Fruit fly (Drosophila melanogaster) whole organism, embryonic: ENCODE data around the gene Syx4.

Source experiments
- Antp ChIP-seq: fragments of 200-800 bp; sonication (Bioruptor generic); optimal IDR thresholded peaks from 3 replicates; lab custom pipeline; 2016; ENCODE audit warnings: missing biosample characterization, missing genetic modification characterization
- B-H2 ChIP-seq: fragments of 200-800 bp; sonication (Bioruptor generic); optimal IDR thresholded peaks from 2 replicates; lab custom pipeline; 2018; ENCODE audit warnings: missing biosample characterization, mild to moderate bottlenecking, missing genetic modification characterization
- Bgb ChIP-seq: fragments of 200-800 bp; sonication (Bioruptor generic); IDR thresholded peaks from 2 replicates; pipeline ENCODE4 v1.3.6; 2022; ENCODE audit warnings: missing biosample characterization, missing genetic modification characterization; ENCODE audit not compliant: partially characterized antibody
- Blimp-1 ChIP-seq: fragments of 200-800 bp; sonication (Bioruptor generic); optimal IDR thresholded peaks from 3 replicates; lab custom pipeline; 2018; ENCODE audit warnings: missing biosample characterization, missing genetic modification characterization, mild to moderate bottlenecking, moderate library complexity, missing genetic modification reagents
- CG10462 ChIP-seq: fragments of 200-800 bp; sonication (Bioruptor generic); optimal IDR thresholded peaks from 2 replicates; lab custom pipeline; 2016; ENCODE audit warnings: missing biosample characterization, missing genetic modification characterization
- CG10979 ChIP-seq: fragments of 200-800 bp; sonication (Bioruptor generic); optimal IDR thresholded peaks from 2 replicates; lab custom pipeline; 2018; ENCODE audit warnings: missing biosample characterization, mild to moderate bottlenecking, missing genetic modification characterization, moderate library complexity
- CG11085 ChIP-seq: fragments of 200-800 bp; sonication (Bioruptor generic); IDR thresholded peaks from 2 replicates; pipeline ENCODE4 v1.3.6; 2022; ENCODE audit warnings: missing biosample characterization, missing genetic modification characterization
- CG11560 ChIP-seq: fragments of 200-800 bp; sonication (Bioruptor generic); IDR thresholded peaks from 3 replicates; pipeline ENCODE4 v1.3.6; 2022; ENCODE audit warnings: missing biosample characterization, missing genetic modification characterization
- CG12236 ChIP-seq: fragments of 200-800 bp; sonication (Bioruptor generic); optimal IDR thresholded peaks from 2 replicates; lab custom pipeline; 2016; ENCODE audit warnings: missing biosample characterization, missing genetic modification characterization
- CG13624 ChIP-seq: fragments of 200-800 bp; sonication (Bioruptor generic); optimal IDR thresholded peaks from 2 replicates; lab custom pipeline; 2016; ENCODE audit warnings: missing biosample characterization, missing genetic modification characterization
- CG14710 ChIP-seq: fragments of 200-800 bp; sonication (Bioruptor generic); optimal IDR thresholded peaks from 3 replicates; lab custom pipeline; 2019; ENCODE audit warnings: missing biosample characterization, mild to moderate bottlenecking, missing genetic modification characterization, moderate library complexity
- CG1602 ChIP-seq: fragments of 200-800 bp; sonication (Bioruptor generic); optimal IDR thresholded peaks from 3 replicates; lab custom pipeline; 2016; ENCODE audit warnings: missing biosample characterization, missing genetic modification characterization
- CG1603 ChIP-seq: fragments of 200-800 bp; sonication (Bioruptor generic); optimal IDR thresholded peaks from 2 replicates; lab custom pipeline; 2019; ENCODE audit warnings: missing biosample characterization, mild to moderate bottlenecking, missing genetic modification characterization, moderate library complexity
- CG16863 ChIP-seq: fragments of 200-800 bp; sonication (Bioruptor generic); optimal IDR thresholded peaks from 3 replicates; lab custom pipeline; 2016; ENCODE audit warnings: missing biosample characterization, missing genetic modification characterization
- CG18262 ChIP-seq: fragments of 200-800 bp; optimal IDR thresholded peaks from 3 replicates; lab custom pipeline; 2019; ENCODE audit warnings: missing biosample characterization, mild to moderate bottlenecking, missing genetic modification characterization, moderate library complexity
- CG2875 ChIP-seq: fragments of 200-800 bp; sonication (Bioruptor generic); optimal IDR thresholded peaks from 2 replicates; lab custom pipeline; 2017; ENCODE audit warnings: missing biosample characterization, mild to moderate bottlenecking, missing genetic modification characterization, missing genetic modification reagents
- CG30020 ChIP-seq: fragments of 200-800 bp; optimal IDR thresholded peaks from 2 replicates; lab custom pipeline; 2019; ENCODE audit warnings: missing biosample characterization, mild to moderate bottlenecking, missing genetic modification characterization, moderate library complexity
- CG3065 ChIP-seq: fragments of 200-800 bp; sonication (Bioruptor generic); optimal IDR thresholded peaks from 2 replicates; lab custom pipeline; 2016; ENCODE audit warnings: missing biosample characterization, missing genetic modification characterization
- CG31365 ChIP-seq: fragments of 200-800 bp; sonication (Bioruptor generic); optimal IDR thresholded peaks from 2 replicates; lab custom pipeline; 2018; ENCODE audit warnings: missing biosample characterization, mild to moderate bottlenecking, missing genetic modification characterization
- CG31388 ChIP-seq: fragments of 200-800 bp; sonication (Bioruptor generic); optimal IDR thresholded peaks from 2 replicates; lab custom pipeline; 2016; ENCODE audit warnings: missing biosample characterization, missing genetic modification characterization
- CG7839 ChIP-seq: fragments of 200-800 bp; sonication (Bioruptor generic); optimal IDR thresholded peaks from 3 replicates; lab custom pipeline; 2018; ENCODE audit warnings: missing biosample characterization, mild to moderate bottlenecking, missing genetic modification characterization, moderate library complexity
- CG8089 ChIP-seq: fragments of 200-800 bp; sonication (Bioruptor generic); optimal IDR thresholded peaks from 3 replicates; lab custom pipeline; 2016; ENCODE audit warnings: missing biosample characterization, missing genetic modification characterization
- CG8944 ChIP-seq: fragments of 200-800 bp; sonication (Bioruptor generic); optimal IDR thresholded peaks from 3 replicates; lab custom pipeline; 2016; ENCODE audit warnings: missing biosample characterization, missing genetic modification characterization
- CG9609 ChIP-seq: fragments of 200-800 bp; sonication (Bioruptor generic); optimal IDR thresholded peaks from 3 replicates; lab custom pipeline; 2016; ENCODE audit warnings: missing biosample characterization, missing genetic modification characterization
- Dip3 ChIP-seq: fragments of 200-800 bp; sonication (Bioruptor generic); optimal IDR thresholded peaks from 3 replicates; lab custom pipeline; 2016; ENCODE audit warnings: missing biosample characterization, missing genetic modification characterization
- Drgx ChIP-seq: fragments of 200-800 bp; sonication (Bioruptor generic); IDR thresholded peaks from 2 replicates; pipeline ENCODE4 v1.3.6; 2022; ENCODE audit warnings: missing biosample characterization, missing genetic modification characterization
- Fer1 ChIP-seq: fragments of 200-800 bp; sonication (Bioruptor generic); optimal IDR thresholded peaks from 2 replicates; lab custom pipeline; 2017; ENCODE audit warnings: missing biosample characterization, mild to moderate bottlenecking, missing genetic modification characterization
- HLH4C ChIP-seq: fragments of 200-800 bp; sonication (Bioruptor generic); IDR thresholded peaks from 3 replicates; pipeline ENCODE4 v1.3.6; 2022; ENCODE audit warnings: missing biosample characterization, missing genetic modification characterization; ENCODE audit not compliant: partially characterized antibody
- Hey ChIP-seq: fragments of 200-800 bp; sonication (Bioruptor generic); optimal IDR thresholded peaks from 3 replicates; lab custom pipeline; 2018; ENCODE audit warnings: missing biosample characterization, mild to moderate bottlenecking, missing genetic modification characterization
- NC2α ChIP-seq: fragments of 200-800 bp; sonication (Bioruptor generic); optimal IDR thresholded peaks from 2 replicates; lab custom pipeline; 2016; ENCODE audit warnings: missing biosample characterization, missing genetic modification characterization
- NC2β ChIP-seq: fragments of 200-800 bp; sonication (Bioruptor generic); optimal IDR thresholded peaks from 2 replicates; lab custom pipeline; 2016; ENCODE audit warnings: missing biosample characterization, missing genetic modification characterization
- Poxn ChIP-seq: fragments of 200-800 bp; sonication (Bioruptor generic); IDR thresholded peaks from 2 replicates; pipeline ENCODE4 v1.3.6; 2022; ENCODE audit warnings: missing biosample characterization, missing genetic modification characterization
- Side ChIP-seq: fragments of 200-800 bp; sonication (Bioruptor generic); optimal IDR thresholded peaks from 2 replicates; lab custom pipeline; 2016; ENCODE audit warnings: missing biosample characterization, missing genetic modification characterization
- Sry-δ ChIP-seq: fragments of 200-800 bp; sonication (Bioruptor generic); optimal IDR thresholded peaks from 2 replicates; lab custom pipeline; 2016; ENCODE audit warnings: missing biosample characterization, missing genetic modification characterization
- Vsx1 ChIP-seq: fragments of 200-800 bp; sonication (Bioruptor generic); optimal IDR thresholded peaks from 2 replicates; lab custom pipeline; 2017; ENCODE audit warnings: missing biosample characterization, mild to moderate bottlenecking, missing genetic modification characterization, missing genetic modification reagents
- YL-1 ChIP-seq: fragments of 200-800 bp; sonication (Bioruptor generic); optimal IDR thresholded peaks from 3 replicates; lab custom pipeline; 2017; ENCODE audit warnings: missing biosample characterization, mild to moderate bottlenecking, missing genetic modification characterization
- ab ChIP-seq: fragments of 200-800 bp; sonication (Bioruptor generic); optimal IDR thresholded peaks from 2 replicates; lab custom pipeline; 2016; ENCODE audit warnings: missing biosample characterization, missing genetic modification characterization
- ap ChIP-seq: fragments of 200-800 bp; sonication (Bioruptor generic); IDR thresholded peaks from 2 replicates; pipeline ENCODE4 v1.3.6; 2022; ENCODE audit warnings: missing biosample characterization, missing genetic modification characterization
- ato ChIP-seq: fragments of 200-800 bp; sonication (Bioruptor generic); IDR thresholded peaks from 2 replicates; pipeline ENCODE4 v1.3.6; 2022; ENCODE audit warnings: missing biosample characterization, missing genetic modification characterization; ENCODE audit not compliant: partially characterized antibody
- caup ChIP-seq: fragments of 200-800 bp; sonication (Bioruptor generic); optimal IDR thresholded peaks from 3 replicates; lab custom pipeline; 2017; ENCODE audit warnings: missing biosample characterization, mild to moderate bottlenecking, missing genetic modification characterization, moderate library complexity; ENCODE audit not compliant: severe bottlenecking
- dm ChIP-seq: fragments of 200-800 bp; sonication (Bioruptor generic); optimal IDR thresholded peaks from 3 replicates; lab custom pipeline; 2016; ENCODE audit warnings: missing biosample characterization, missing genetic modification characterization
- ems ChIP-seq: fragments of 200-800 bp; sonication (Bioruptor generic); optimal IDR thresholded peaks from 3 replicates; lab custom pipeline; 2016; ENCODE audit warnings: missing biosample characterization, missing genetic modification characterization
- eyg ChIP-seq: fragments of 200-800 bp; sonication (Bioruptor generic); optimal IDR thresholded peaks from 3 replicates; lab custom pipeline; 2016; ENCODE audit warnings: missing biosample characterization, missing genetic modification characterization
- fd3F ChIP-seq: fragments of 200-800 bp; sonication (Bioruptor generic); optimal IDR thresholded peaks from 2 replicates; lab custom pipeline; 2018; ENCODE audit warnings: missing biosample characterization, mild to moderate bottlenecking, missing genetic modification characterization, moderate library complexity
- gsb ChIP-seq: fragments of 200-800 bp; sonication (Bioruptor generic); IDR thresholded peaks from 2 replicates; pipeline ENCODE4 v1.3.6; 2022; ENCODE audit warnings: missing biosample characterization, missing genetic modification characterization
- nerfin-2 ChIP-seq: fragments of 200-800 bp; sonication (Bioruptor generic); IDR thresholded peaks from 2 replicates; pipeline ENCODE4 v1.3.6; 2022; ENCODE audit warnings: missing biosample characterization, missing genetic modification characterization; ENCODE audit not compliant: partially characterized antibody
- otp ChIP-seq: fragments of 200-800 bp; sonication (Bioruptor generic); IDR thresholded peaks from 3 replicates; pipeline ENCODE4, ENCODE4 v1.3.6; 2022; ENCODE audit warnings: missing biosample characterization, missing genetic modification characterization
- slp2 ChIP-seq: fragments of 200-800 bp; sonication (Bioruptor generic); optimal IDR thresholded peaks from 2 replicates; lab custom pipeline; 2016; ENCODE audit warnings: missing biosample characterization, missing genetic modification characterization
- ssp ChIP-seq: fragments of 200-800 bp; sonication (Bioruptor generic); IDR thresholded peaks from 2 replicates; pipeline ENCODE4 v1.3.6; 2022; ENCODE audit warnings: missing biosample characterization, missing genetic modification characterization
- stwl ChIP-seq: fragments of 200-800 bp; sonication (Bioruptor generic); optimal IDR thresholded peaks from 3 replicates; lab custom pipeline; 2018; ENCODE audit warnings: missing biosample characterization, mild to moderate bottlenecking, missing genetic modification characterization, moderate library complexity
- toy ChIP-seq: fragments of 200-800 bp; sonication (Bioruptor generic); IDR thresholded peaks from 2 replicates; pipeline ENCODE4 v1.3.6; 2022; ENCODE audit warnings: missing biosample characterization, missing genetic modification characterization

Gene Syx4

DNA sequence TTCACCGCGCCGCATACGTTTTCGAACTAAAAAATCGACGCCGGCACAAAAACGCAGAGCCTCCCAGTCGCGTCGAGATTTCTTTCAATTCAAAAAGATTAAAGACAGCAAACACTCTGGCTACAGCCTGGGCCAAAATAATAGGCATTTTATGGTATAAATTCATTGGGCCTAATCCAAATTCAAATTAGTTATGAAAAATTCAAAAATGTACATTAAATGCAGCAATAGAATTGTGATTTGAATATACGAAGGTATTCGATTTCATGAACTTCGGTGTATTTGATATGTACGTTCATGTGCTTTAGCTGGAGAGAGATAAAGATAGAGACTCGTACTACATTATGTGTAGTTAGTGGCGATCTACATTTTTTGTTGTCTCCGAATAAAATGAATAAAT, at the start of gene Syx4:
Gene Syx4 (minus strand): TSS at position 35 of the 400 bp plus-strand sequence.
- peak; percentile 87 for TF ChIP-seq Side (GFP tag; lab: Kevin White, UChicago)
- peak; percentile 82 for TF ChIP-seq NC2β (GFP tag; lab: Kevin White, UChicago)
- TF ChIP-seq Hey (tag; lab: Kevin White, UChicago), result peak; percentile 27
- TF ChIP-seq ems (GFP tag; lab: Kevin White, UChicago), result peak; percentile 88
- TF ChIP-seq ab (GFP tag; lab: Kevin White, UChicago), result peak; percentile 46
- peak; percentile 96 for TF ChIP-seq Drgx (GFP tag; lab: Robert Waterston, UW)
- TF ChIP-seq Sry-δ (GFP tag; lab: Kevin White, UChicago), result peak; percentile 55
- TF ChIP-seq CG10979, result peak; percentile 78
- no peak for TF ChIP-seq nerfin-2
- peak; percentile 86 for TF ChIP-seq CG9609 (GFP tag; lab: Kevin White, UChicago)
- TF ChIP-seq Blimp-1 (GFP tag; lab: Kevin White, UChicago), result peak; percentile 84
- peak; percentile 85 for TF ChIP-seq eyg (GFP tag; lab: Kevin White, UChicago)
- TF ChIP-seq CG1603 (tag; lab: Kevin White, UChicago), result peak; percentile 94
- TF ChIP-seq CG31388, result peak; percentile 65
- peak; percentile 73 for TF ChIP-seq toy (GFP tag; lab: Robert Waterston, UW)
- TF ChIP-seq otp (GFP tag; lab: Robert Waterston, UW), result peak; percentile 86
- TF ChIP-seq CG11560, result peak; percentile 71; the same call in 2 of the 3 replicates
- peak; percentile 87 for TF ChIP-seq CG16863 (GFP tag; lab: Kevin White, UChicago)
- peak; percentile 83 for TF ChIP-seq CG13624 (GFP tag; lab: Kevin White, UChicago)
- TF ChIP-seq fd3F (GFP tag; lab: Kevin White, UChicago), result peak; percentile 92
- no peak for TF ChIP-seq ato
- peak; percentile 87 for TF ChIP-seq CG18262 (tag; lab: Kevin White, UChicago)
- peak; percentile 93 for TF ChIP-seq caup (GFP tag; lab: Kevin White, UChicago)
- TF ChIP-seq dm (GFP tag; lab: Kevin White, UChicago), result peak; percentile 73
- TF ChIP-seq CG14710 (tag; lab: Kevin White, UChicago), result peak; percentile 52
- no peak for TF ChIP-seq stwl
- peak; percentile 90 for TF ChIP-seq Antp (GFP tag; lab: Kevin White, UChicago)
- no peak for TF ChIP-seq HLH4C (GFP tag; lab: Robert Waterston, UW)
- no peak for TF ChIP-seq Bgb
- peak; percentile 87 for TF ChIP-seq ap (GFP tag; lab: Robert Waterston, UW)
- no peak for TF ChIP-seq CG30020 (tag; lab: Kevin White, UChicago)
- TF ChIP-seq CG1602 (GFP tag; lab: Kevin White, UChicago), result peak; percentile 79
- TF ChIP-seq CG31365 (tag; lab: Kevin White, UChicago), result peak; percentile 84
- peak; percentile 82 for TF ChIP-seq CG8944 (GFP tag; lab: Kevin White, UChicago)
- peak; percentile 93 for TF ChIP-seq Dip3 (GFP tag; lab: Kevin White, UChicago)
- TF ChIP-seq Poxn, result peak; percentile 65
- TF ChIP-seq CG8089 (GFP tag; lab: Kevin White, UChicago), result peak; percentile 80
- peak; percentile 46 for TF ChIP-seq CG3065 (GFP tag; lab: Kevin White, UChicago)
- TF ChIP-seq ssp (GFP tag; lab: Robert Waterston, UW), result peak; percentile 68
- TF ChIP-seq gsb (GFP tag; lab: Robert Waterston, UW), result peak; percentile 87
- TF ChIP-seq B-H2, result peak; percentile 28
- peak; percentile 96 for TF ChIP-seq Fer1 (GFP tag; lab: Kevin White, UChicago)
- peak; percentile 76 for TF ChIP-seq Vsx1 (GFP tag; lab: Kevin White, UChicago)
- TF ChIP-seq slp2 (GFP tag; lab: Kevin White, UChicago), result peak; percentile 79
- peak; percentile 95 for TF ChIP-seq CG7839
- TF ChIP-seq CG10462 (GFP tag; lab: Kevin White, UChicago), result peak; percentile 56
- peak; percentile 79 for TF ChIP-seq CG2875 (GFP tag; lab: Kevin White, UChicago)
- TF ChIP-seq YL-1, result peak; percentile 12
- TF ChIP-seq NC2α (GFP tag; lab: Kevin White, UChicago), result peak; percentile 50
- peak; percentile 63 for TF ChIP-seq CG12236 (GFP tag; lab: Kevin White, UChicago)
- TF ChIP-seq CG11085 (GFP tag; lab: Robert Waterston, UW), result peak; percentile 84
